Worm (Caenorhabditis elegans) whole organism, L4 larva: ENCODE measurements around the gene sftb-6.

Source experiments
- F10B5.3 ChIP-seq: sonication (generic microtip); optimal IDR thresholded peaks from 2 replicates; lab custom pipeline; 2016; ENCODE audit warnings: mild to moderate bottlenecking, missing genetic modification characterization, missing compliant biosample characterization
- F49E8.2 ChIP-seq: sonication (generic microtip); optimal IDR thresholded peaks from 2 replicates; lab custom pipeline; 2016; ENCODE audit warnings: missing compliant biosample characterization, mild to moderate bottlenecking, missing genetic modification characterization, borderline replicate concordance
- T26A8.4 ChIP-seq: fragments of 200-800 bp; sonication (Bioruptor generic); IDR thresholded peaks from 2 replicates; pipeline ENCODE4 v1.3.6; 2022; ENCODE audit warnings: missing genetic modification characterization, missing compliant biosample characterization
- aha-1 ChIP-seq: fragments of 150-350 bp; peaks from one replicate; lab custom pipeline; 2014; ENCODE audit warnings: missing biosample characterization, missing genetic modification characterization
- arid-1 ChIP-seq: fragments of 200-800 bp; sonication (Bioruptor generic); conservative IDR thresholded peaks from 2 replicates; pipeline ENCODE4 v1.3.6; 2022; ENCODE audit warnings: missing genetic modification reagents, missing genetic modification characterization, missing compliant biosample characterization
- ceh-28 ChIP-seq: fragments of 150-350 bp; optimal IDR thresholded peaks from 2 replicates; lab custom pipeline; 2014; ENCODE audit warnings: missing biosample characterization, missing genetic modification reagents, missing genetic modification characterization
- daf-16 ChIP-seq, 3 experiments: sonication (generic microtip); optimal IDR thresholded peaks; 2 replicates each; lab custom pipeline; 2016 to 2017; ENCODE audit warnings: missing genetic modification characterization in 3 of 3, missing genetic modification reagents in 3 of 3, mild to moderate bottlenecking in 2 of 3, missing compliant biosample characterization in 2 of 3, missing biosample characterization in 1 of 3, moderate library complexity in 1 of 3
- dmd-6 ChIP-seq: fragments of 200-800 bp; sonication (Bioruptor generic); IDR thresholded peaks from 2 replicates; pipeline ENCODE4 v1.3.6; 2022; ENCODE audit warnings: missing genetic modification reagents, missing genetic modification characterization, missing compliant biosample characterization
- duxl-1 ChIP-seq: sonication (generic microtip); optimal IDR thresholded peaks from 2 replicates; lab custom pipeline; 2016; ENCODE audit warnings: mild to moderate bottlenecking, missing genetic modification characterization, moderate library complexity, missing compliant biosample characterization; ENCODE audit not compliant: poor library complexity
- dve-1 ChIP-seq: sonication (generic microtip); optimal IDR thresholded peaks from 2 replicates; lab custom pipeline; 2017; ENCODE audit warnings: antibody characterized with exemption, mild to moderate bottlenecking, missing genetic modification characterization, missing compliant biosample characterization; ENCODE audit not compliant: insufficient read depth
- egl-27 ChIP-seq: sonication (generic microtip); optimal IDR thresholded peaks from 3 replicates; lab custom pipeline; 2017; ENCODE audit warnings: missing biosample characterization, missing genetic modification reagents, missing genetic modification characterization
- fos-1 ChIP-seq: fragments of 150-350 bp; optimal IDR thresholded peaks from 2 replicates; lab custom pipeline; 2014; ENCODE audit warnings: missing biosample characterization, missing genetic modification characterization
- hif-1 ChIP-seq, 2 experiments: sonication (generic microtip); optimal IDR thresholded peaks; 2 replicates each; lab custom pipeline; 2016 to 2017; ENCODE audit warnings: missing compliant biosample characterization in 2 of 2, missing genetic modification characterization in 2 of 2, missing genetic modification reagents in 2 of 2, missing genotype in 2 of 2, mild to moderate bottlenecking in 1 of 2
- hlh-11 ChIP-seq: fragments of 200-800 bp; sonication (Bioruptor generic); optimal IDR thresholded peaks from 2 replicates; lab custom pipeline; 2018; ENCODE audit warnings: mild to moderate bottlenecking, missing genetic modification characterization, missing compliant biosample characterization
- hlh-30 ChIP-seq: sonication (generic microtip); optimal IDR thresholded peaks from 2 replicates; lab custom pipeline; 2017; ENCODE audit warnings: antibody characterized with exemption, mild to moderate bottlenecking, missing genetic modification characterization, missing compliant biosample characterization; ENCODE audit not compliant: insufficient read depth
- hmg-1.1 ChIP-seq: fragments of 200-800 bp; sonication (Bioruptor generic); IDR thresholded peaks from 2 replicates; pipeline ENCODE4 v1.3.6; 2022; ENCODE audit warnings: missing genetic modification reagents, missing genetic modification characterization, missing compliant biosample characterization
- lim-7 ChIP-seq: fragments of 200-800 bp; sonication (Bioruptor generic); IDR thresholded peaks from 2 replicates; pipeline ENCODE4 v1.3.6; 2022; ENCODE audit warnings: missing genetic modification characterization, missing compliant biosample characterization
- lin-1 ChIP-seq: fragments of 200-800 bp; sonication (Bioruptor generic); IDR thresholded peaks from 2 replicates; pipeline ENCODE4 v1.3.6; 2022; ENCODE audit warnings: missing genetic modification reagents, missing genetic modification characterization, missing compliant biosample characterization
- lin-13 ChIP-seq: fragments of 150-350 bp; optimal IDR thresholded peaks from 2 replicates; lab custom pipeline; 2014; ENCODE audit warnings: missing biosample characterization, missing genetic modification reagents, missing genetic modification characterization
- lir-3 ChIP-seq: sonication (generic microtip); optimal IDR thresholded peaks from 2 replicates; lab custom pipeline; 2016; ENCODE audit warnings: mild to moderate bottlenecking, missing genetic modification characterization, missing compliant biosample characterization
- madf-9 ChIP-seq: fragments of 200-800 bp; sonication (Bioruptor generic); conservative IDR thresholded peaks from 2 replicates; pipeline ENCODE4 v1.3.6; 2022; ENCODE audit warnings: missing genetic modification reagents, missing genetic modification characterization, missing compliant biosample characterization
- mdl-1 ChIP-seq, 2 experiments: fragments of 150-350 bp in 1 of 2; sonication (generic microtip) in 1 of 2; optimal IDR thresholded peaks; 2 replicates each; lab custom pipeline; 2014 to 2017; ENCODE audit warnings: missing biosample characterization in 2 of 2, missing genetic modification characterization in 2 of 2
- mep-1 ChIP-seq: fragments of 150-350 bp; sonication (generic microtip); optimal IDR thresholded peaks from 3 replicates; lab custom pipeline; 2014; ENCODE audit warnings: missing biosample characterization, missing genetic modification characterization
- mxl-3 ChIP-seq: fragments of 200-800 bp; sonication (Bioruptor generic); optimal IDR thresholded peaks from 2 replicates; lab custom pipeline; 2018; ENCODE audit warnings: mild to moderate bottlenecking, missing genetic modification characterization, missing compliant biosample characterization
- nhr-11 ChIP-seq: fragments of 150-350 bp; optimal IDR thresholded peaks from 2 replicates; lab custom pipeline; 2014; ENCODE audit warnings: missing biosample characterization, missing genetic modification characterization
- nhr-25 ChIP-seq: sonication (generic microtip); optimal IDR thresholded peaks from 2 replicates; lab custom pipeline; 2017; ENCODE audit warnings: missing genetic modification characterization, mild to moderate bottlenecking, missing compliant biosample characterization, antibody characterized with exemption, moderate library complexity, borderline replicate concordance; ENCODE audit not compliant: insufficient read depth
- nhr-28 ChIP-seq: fragments of 150-350 bp; optimal IDR thresholded peaks from 2 replicates; lab custom pipeline; 2014; ENCODE audit warnings: missing biosample characterization, missing genetic modification characterization
- nhr-42 ChIP-seq: fragments of 200-800 bp; sonication (Bioruptor generic); IDR thresholded peaks from 2 replicates; pipeline ENCODE4 v1.3.6; 2022; ENCODE audit warnings: missing genetic modification characterization, missing compliant biosample characterization
- nhr-48 ChIP-seq: sonication (generic microtip); optimal IDR thresholded peaks from 2 replicates; lab custom pipeline; 2016; ENCODE audit warnings: mild to moderate bottlenecking, missing genetic modification characterization, missing compliant biosample characterization
- nhr-6 ChIP-seq: fragments of 150-350 bp; optimal IDR thresholded peaks from 2 replicates; lab custom pipeline; 2014; ENCODE audit warnings: missing biosample characterization, missing genetic modification characterization
- nhr-76 ChIP-seq: fragments of 150-350 bp; optimal IDR thresholded peaks from 2 replicates; lab custom pipeline; 2014; ENCODE audit warnings: missing biosample characterization, missing genetic modification characterization
- pqm-1 ChIP-seq: sonication (generic microtip); optimal IDR thresholded peaks from 2 replicates; lab custom pipeline; 2017; ENCODE audit warnings: missing biosample characterization, missing genetic modification characterization
- rbr-2 ChIP-seq: sonication (generic microtip); optimal IDR thresholded peaks from 2 replicates; lab custom pipeline; 2016; ENCODE audit warnings: missing genotype, missing genetic modification characterization, missing compliant biosample characterization
- skn-1 ChIP-seq: fragments of 150-350 bp; optimal IDR thresholded peaks from 2 replicates; lab custom pipeline; 2014; ENCODE audit warnings: missing biosample characterization, missing genetic modification characterization
- snpc-4 ChIP-seq: fragments of 150-350 bp; optimal IDR thresholded peaks from 2 replicates; lab custom pipeline; 2014; ENCODE audit warnings: missing biosample characterization, missing genetic modification characterization
- spr-1 ChIP-seq: sonication (generic microtip); optimal IDR thresholded peaks from 2 replicates; lab custom pipeline; 2016; ENCODE audit warnings: mild to moderate bottlenecking, missing genetic modification characterization, missing compliant biosample characterization
- tag-97 ChIP-seq: fragments of 200-800 bp; sonication (Bioruptor generic); IDR thresholded peaks from 2 replicates; pipeline ENCODE4 v1.3.6; 2022; ENCODE audit warnings: missing genetic modification characterization, missing compliant biosample characterization
- tra-1 ChIP-seq: fragments of 200-800 bp; sonication (Bioruptor generic); IDR thresholded peaks from 2 replicates; pipeline ENCODE4 v1.3.6; 2022; ENCODE audit warnings: missing genetic modification reagents, missing genetic modification characterization, missing compliant biosample characterization
- unc-62 ChIP-seq, 3 experiments: fragments of 150-350 bp in 1 of 3; sonication (generic microtip); optimal IDR thresholded peaks in 2 of 3; peaks in 1 of 3; 1 replicate in 1 of 3; 2 replicates in 2 of 3; lab custom pipeline; 2014 to 2017; ENCODE audit warnings: missing biosample characterization in 3 of 3, missing genetic modification characterization in 3 of 3, missing genetic modification reagents in 3 of 3, missing genotype in 1 of 3
- zfp-3 ChIP-seq: fragments of 200-800 bp; sonication (Bioruptor generic); conservative IDR thresholded peaks from 2 replicates; pipeline ENCODE4 v1.3.6; 2022; ENCODE audit warnings: missing genetic modification reagents, missing genetic modification characterization, missing compliant biosample characterization
- ztf-7 ChIP-seq: fragments of 150-350 bp; optimal IDR thresholded peaks from 2 replicates; lab custom pipeline; 2014; ENCODE audit warnings: missing biosample characterization, missing genetic modification characterization

The sftb-6 gene

DNA sequence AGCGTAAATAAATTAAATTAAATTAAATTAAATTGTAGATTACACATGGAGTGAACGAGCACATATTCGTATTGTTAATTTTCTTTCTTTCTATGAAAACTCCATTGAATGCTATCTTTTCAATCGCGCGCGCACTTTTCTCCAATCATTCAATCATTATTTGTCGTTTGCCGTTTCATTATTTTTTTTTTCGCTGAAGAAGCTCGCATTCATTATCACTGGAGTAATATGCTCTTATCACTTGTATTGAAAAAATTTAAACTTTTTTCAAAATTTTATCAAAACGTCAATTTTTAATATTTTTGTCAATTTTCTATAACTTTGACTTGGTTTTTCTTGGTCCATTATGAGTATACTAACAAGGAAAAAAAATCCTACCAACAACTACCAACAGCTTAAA lies 32.7 kb upstream of the sftb-6 start:
- TF ChIP-seq pqm-1 (tag; lab: Kevin White, UChicago) (peak; percentile 31), lir-3 (tag; lab: Kevin White, UChicago) (no peak), dve-1 (tag; lab: Kevin White, UChicago) (peak; percentile 13), duxl-1 (tag; lab: Kevin White, UChicago) (no peak), T26A8.4 (GFP tag; lab: Robert Waterston, UW) (no peak), nhr-6 (tag; lab: Kevin White, UChicago) (no peak), dmd-6 (GFP tag; lab: Robert Waterston, UW) (peak; percentile 32; the same call in 1 of the 2 replicates)

DNA sequence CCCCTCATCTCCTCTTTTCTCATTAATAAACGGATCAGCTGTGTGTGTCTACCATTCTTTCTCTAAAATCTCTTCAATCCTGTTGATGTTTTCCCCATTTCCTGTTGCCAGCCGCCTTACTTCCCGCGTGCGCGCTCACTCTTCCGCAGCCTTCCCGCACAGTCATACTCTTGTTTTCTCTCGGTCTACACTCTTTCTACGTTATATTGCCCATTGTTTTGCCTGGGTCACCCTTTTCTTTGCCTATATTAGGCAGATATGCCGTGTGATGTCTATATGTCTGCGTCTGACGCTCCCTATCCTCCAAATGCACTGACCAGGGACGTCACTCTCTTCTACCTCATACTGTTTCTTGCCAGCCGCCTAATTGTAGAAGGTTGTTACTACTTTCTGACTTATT lies 31.9 kb upstream of the sftb-6 start:
- TF ChIP-seq unc-62 (GFP tag; optimal IDR thresholded peaks at IDR 0.05 in 1 of 2; lab: Kevin White, UChicago) (peak in 1 of 2 experiments; percentile 57), unc-62 (tag; optimal IDR thresholded peaks at IDR 0.05; lab: Kevin White, UChicago) (no peak), F10B5.3 (tag; lab: Kevin White, UChicago) (no peak), hif-1 (tag; optimal IDR thresholded peaks at IDR 0.05; lab: Kevin White, UChicago) (no peak), madf-9 (peak; percentile 71), tag-97 (GFP tag; lab: Robert Waterston, UW) (no peak), mdl-1 (tag; optimal IDR thresholded peaks at IDR 0.05; lab: Kevin White, UChicago) (peak; percentile 27 to 84), fos-1 (tag; lab: Kevin White, UChicago) (no peak), egl-27 (tag; lab: Kevin White, UChicago) (no peak), dmd-6 (GFP tag; lab: Robert Waterston, UW) (no peak), dve-1 (tag; lab: Kevin White, UChicago) (peak; percentile 43), nhr-48 (tag; lab: Kevin White, UChicago) (peak; percentile 44), ceh-28 (tag; lab: Kevin White, UChicago) (no peak), hmg-1.1 (GFP tag; lab: Robert Waterston, UW) (peak; percentile 29; the same call in 1 of the 2 replicates), arid-1 (GFP tag; lab: Robert Waterston, UW) (0 out of 2 replicates have a peak, but pooled peaks have one; percentile 21), hlh-30 (tag; lab: Kevin White, UChicago) (peak; percentile 86), nhr-28 (tag; lab: Kevin White, UChicago) (peak; percentile 51), tra-1 (GFP tag; lab: Robert Waterston, UW) (no peak), daf-16 (GFP tag; optimal IDR thresholded peaks at IDR 0.05; lab: Kevin White, UChicago) (no peak), daf-16 (tag; optimal IDR thresholded peaks at IDR 0.05; lab: Kevin White, UChicago) (peak; percentile 19), aha-1 (tag; lab: Kevin White, UChicago) (peak; percentile 86), skn-1 (tag; lab: Kevin White, UChicago) (no peak), T26A8.4 (GFP tag; lab: Robert Waterston, UW) (no peak; the same call in 1 of the 2 replicates), snpc-4 (tag; lab: Kevin White, UChicago) (no peak), rbr-2 (tag; lab: Kevin White, UChicago) (peak; percentile 28), lin-1 (GFP tag; lab: Robert Waterston, UW) (no peak), lim-7 (no peak), lin-13 (GFP tag; lab: Kevin White, UChicago) (no peak), hlh-11 (peak; percentile 82), spr-1 (peak; percentile 45), mxl-3 (peak; percentile 82), nhr-25 (peak; percentile 48), zfp-3 (GFP tag; lab: Robert Waterston, UW) (no peak), mep-1 (tag; lab: Kevin White, UChicago) (peak; percentile 38), F49E8.2 (tag; lab: Kevin White, UChicago) (no peak), nhr-42 (GFP tag; lab: Robert Waterston, UW) (no peak), ztf-7 (tag; lab: Kevin White, UChicago) (no peak), nhr-11 (tag; lab: Kevin White, UChicago) (peak; percentile 2), nhr-76 (tag; lab: Kevin White, UChicago) (no peak), nhr-6 (tag; lab: Kevin White, UChicago) (peak; percentile 17)
- TF ChIP-seq, all 104 proteins: peak for 19
